Worm (Caenorhabditis elegans): Measurements from ENCODE around the gene try-1.
A peak's percentile ranks its signal among the peaks of the same experiment; 100 is the strongest.

DNA sequence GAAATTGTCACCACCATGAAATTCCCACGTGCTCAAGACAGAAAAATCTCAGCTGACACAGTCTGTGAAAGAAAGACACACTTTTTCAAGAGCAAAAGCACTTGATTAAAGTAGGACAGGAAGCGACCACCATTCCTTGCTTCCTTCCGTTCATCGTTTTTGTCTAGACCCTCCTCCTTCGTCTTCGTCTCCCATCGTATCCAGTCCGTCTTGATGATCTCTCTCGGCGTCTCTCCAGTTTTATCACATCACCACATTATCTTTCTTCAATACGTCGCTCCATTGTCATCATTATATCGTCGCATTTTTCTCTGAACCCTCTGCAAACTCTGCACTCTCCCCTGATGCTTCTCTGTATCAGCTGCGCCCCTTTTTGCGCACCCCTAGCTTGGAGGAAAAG, 41.2 kb downstream of the try-1 start:
- TF ChIP-seq unc-62 (GFP tag; optimal IDR thresholded peaks at IDR 0.05): peak; percentile 76
- TF ChIP-seq snpc-4 (tag; optimal IDR thresholded peaks at IDR 0.05): no peak

All from whole organism, mixed stage, embryonic.